Fruit fly (Drosophila melanogaster) whole organism, prepupa: ENCODE data around the gene CG14853.
A peak's percentile ranks its signal among the peaks of the same experiment; 100 is the strongest.

Experiments
- Blimp-1 ChIP-seq: fragments of 200-800 bp; sonication (Bioruptor generic); optimal IDR thresholded peaks from 3 replicates; lab custom pipeline; 2017; ENCODE audit warnings: missing biosample characterization, missing genetic modification characterization, mild to moderate bottlenecking, moderate library complexity, missing genetic modification reagents
- CG10631 ChIP-seq: fragments of 200-800 bp; sonication (Bioruptor generic); optimal IDR thresholded peaks from 2 replicates; lab custom pipeline; 2016; ENCODE audit warnings: missing biosample characterization, missing genetic modification characterization
- CG10669 ChIP-seq: fragments of 200-800 bp; sonication (Bioruptor generic); optimal IDR thresholded peaks from 3 replicates; lab custom pipeline; 2018; ENCODE audit warnings: missing biosample characterization, mild to moderate bottlenecking, missing genetic modification characterization, moderate library complexity
- CG11294 ChIP-seq: fragments of 200-800 bp; sonication (Bioruptor generic); IDR thresholded peaks from 2 replicates; pipeline ENCODE4 v1.3.6; 2022; ENCODE audit warnings: missing biosample characterization, missing genetic modification characterization
- CG11902 ChIP-seq: fragments of 200-800 bp; sonication (Bioruptor generic); optimal IDR thresholded peaks from 3 replicates; lab custom pipeline; 2016; ENCODE audit warnings: missing biosample characterization, missing genetic modification characterization
- CG15336 ChIP-seq: fragments of 200-800 bp; sonication (Bioruptor generic); IDR thresholded peaks from 2 replicates; pipeline ENCODE4 v1.3.6; 2022; ENCODE audit warnings: missing biosample characterization, missing genetic modification characterization
- CG1621 ChIP-seq: fragments of 200-800 bp; sonication (Bioruptor generic); optimal IDR thresholded peaks from 3 replicates; lab custom pipeline; 2018; ENCODE audit warnings: missing biosample characterization, mild to moderate bottlenecking, missing genetic modification characterization
- CG16779 ChIP-seq: fragments of 200-800 bp; sonication (Bioruptor generic); optimal IDR thresholded peaks from 3 replicates; lab custom pipeline; 2017; ENCODE audit warnings: missing biosample characterization, mild to moderate bottlenecking, missing genetic modification characterization
- CG3032 ChIP-seq: fragments of 200-800 bp; optimal IDR thresholded peaks from 2 replicates; lab custom pipeline; 2019; ENCODE audit warnings: missing biosample characterization, mild to moderate bottlenecking, missing genetic modification characterization, moderate library complexity
- CG31627 ChIP-seq: fragments of 200-800 bp; sonication (Bioruptor generic); optimal IDR thresholded peaks from 3 replicates; lab custom pipeline; 2016; ENCODE audit warnings: missing biosample characterization, missing genetic modification characterization
- CG32006 ChIP-seq: fragments of 200-800 bp; sonication (Bioruptor generic); optimal IDR thresholded peaks from 3 replicates; lab custom pipeline; 2017; ENCODE audit warnings: missing biosample characterization, mild to moderate bottlenecking, missing genetic modification characterization
- CG3919 ChIP-seq: fragments of 200-800 bp; sonication (Bioruptor generic); optimal IDR thresholded peaks from 3 replicates; lab custom pipeline; 2016; ENCODE audit warnings: missing biosample characterization, missing genetic modification characterization
- CG4318 ChIP-seq: fragments of 200-800 bp; sonication (Bioruptor generic); optimal IDR thresholded peaks from 3 replicates; lab custom pipeline; 2017; ENCODE audit warnings: missing biosample characterization, mild to moderate bottlenecking, missing genetic modification characterization
- CG6163 ChIP-seq: fragments of 200-800 bp; sonication (Bioruptor generic); IDR thresholded peaks from 3 replicates; pipeline ENCODE4 v1.3.6; 2022; ENCODE audit warnings: missing biosample characterization, missing genetic modification characterization
- CG6276 ChIP-seq: fragments of 200-800 bp; sonication (Bioruptor generic); optimal IDR thresholded peaks from 2 replicates; lab custom pipeline; 2017; ENCODE audit warnings: missing biosample characterization, mild to moderate bottlenecking, missing genetic modification characterization
- CG6792 ChIP-seq: fragments of 200-800 bp; sonication (Bioruptor generic); optimal IDR thresholded peaks from 3 replicates; lab custom pipeline; 2016; ENCODE audit warnings: missing biosample characterization, missing genetic modification characterization
- CG6808 ChIP-seq: fragments of 200-800 bp; sonication (Bioruptor generic); optimal IDR thresholded peaks from 3 replicates; lab custom pipeline; 2017; ENCODE audit warnings: missing biosample characterization, missing genetic modification characterization, mild to moderate bottlenecking, moderate library complexity, missing genetic modification reagents
- CG6854 ChIP-seq: fragments of 200-800 bp; sonication (Bioruptor generic); optimal IDR thresholded peaks from 2 replicates; lab custom pipeline; 2017; ENCODE audit warnings: missing biosample characterization, mild to moderate bottlenecking, missing genetic modification characterization
- CG7368 ChIP-seq: fragments of 200-800 bp; sonication (Bioruptor generic); optimal IDR thresholded peaks from 3 replicates; lab custom pipeline; 2016; ENCODE audit warnings: missing biosample characterization, missing genetic modification characterization
- CG8632 ChIP-seq: fragments of 200-800 bp; sonication (Bioruptor generic); optimal IDR thresholded peaks from 3 replicates; lab custom pipeline; 2016; ENCODE audit warnings: missing biosample characterization, missing genetic modification characterization
- CG9139 ChIP-seq: fragments of 200-800 bp; sonication (Bioruptor generic); optimal IDR thresholded peaks from 3 replicates; lab custom pipeline; 2017; ENCODE audit warnings: missing biosample characterization, mild to moderate bottlenecking, missing genetic modification characterization
- Eip78C ChIP-seq: fragments of 200-800 bp; sonication (Bioruptor generic); peaks from one replicate; lab custom pipeline; 2016; ENCODE audit warnings: missing biosample characterization, missing genetic modification characterization
- Eip93F ChIP-seq: fragments of 200-800 bp; sonication (Bioruptor generic); optimal IDR thresholded peaks from 2 replicates; lab custom pipeline; 2016; ENCODE audit warnings: missing biosample characterization, mild to moderate bottlenecking, missing genetic modification characterization
- Ets21C ChIP-seq: fragments of 200-800 bp; sonication (Bioruptor generic); optimal IDR thresholded peaks from 3 replicates; lab custom pipeline; 2016; ENCODE audit warnings: missing biosample characterization, missing genetic modification characterization
- Ets96B ChIP-seq: fragments of 200-800 bp; optimal IDR thresholded peaks from 2 replicates; lab custom pipeline; 2019; ENCODE audit warnings: missing biosample characterization, mild to moderate bottlenecking, missing genetic modification characterization, moderate library complexity
- Gug ChIP-seq: fragments of 200-800 bp; sonication (Bioruptor generic); IDR thresholded peaks from 2 replicates; pipeline ENCODE4 v1.3.6; 2022; ENCODE audit warnings: missing biosample characterization, missing genetic modification characterization
- Hr38 ChIP-seq: sonication (Bioruptor generic); optimal IDR thresholded peaks from 2 replicates; lab custom pipeline; 2016; ENCODE audit warnings: missing biosample characterization, missing genetic modification characterization
- Hr39 ChIP-seq: fragments of 200-800 bp; sonication (Bioruptor generic); optimal IDR thresholded peaks from 2 replicates; lab custom pipeline; 2016; ENCODE audit warnings: missing biosample characterization, missing genetic modification characterization
- Lpt ChIP-seq: fragments of 200-800 bp; sonication (Bioruptor generic); optimal IDR thresholded peaks from 3 replicates; lab custom pipeline; 2016; ENCODE audit warnings: missing biosample characterization, missing genetic modification characterization
- OdsH ChIP-seq: fragments of 200-800 bp; sonication (Bioruptor generic); optimal IDR thresholded peaks from 3 replicates; lab custom pipeline; 2016; ENCODE audit warnings: missing biosample characterization, missing genetic modification characterization
- Sox102F ChIP-seq: fragments of 200-800 bp; sonication (Bioruptor generic); optimal IDR thresholded peaks from 2 replicates; lab custom pipeline; 2016; ENCODE audit warnings: missing biosample characterization, mild to moderate bottlenecking, missing genetic modification characterization
- Sox14 ChIP-seq: fragments of 200-800 bp; sonication (Bioruptor generic); optimal IDR thresholded peaks from 3 replicates; lab custom pipeline; 2016; ENCODE audit warnings: missing biosample characterization, missing genetic modification characterization
- Sox15 ChIP-seq: fragments of 200-800 bp; sonication (Bioruptor generic); optimal IDR thresholded peaks from 3 replicates; lab custom pipeline; 2016; ENCODE audit warnings: missing biosample characterization, missing genetic modification characterization
- achi ChIP-seq: fragments of 200-800 bp; sonication (Bioruptor generic); optimal IDR thresholded peaks from 3 replicates; lab custom pipeline; 2016; ENCODE audit warnings: missing biosample characterization, missing genetic modification characterization
- acj6 ChIP-seq: fragments of 200-800 bp; sonication (Bioruptor generic); optimal IDR thresholded peaks from 3 replicates; lab custom pipeline; 2016; ENCODE audit warnings: missing biosample characterization, missing genetic modification characterization
- cyc ChIP-seq: fragments of 200-800 bp; sonication (Bioruptor generic); optimal IDR thresholded peaks from 3 replicates; lab custom pipeline; 2016; ENCODE audit warnings: missing biosample characterization, missing genetic modification characterization
- dac ChIP-seq: fragments of 200-800 bp; sonication (Bioruptor generic); optimal IDR thresholded peaks from 2 replicates; lab custom pipeline; 2017; ENCODE audit warnings: missing biosample characterization, mild to moderate bottlenecking, missing genetic modification characterization
- dsx ChIP-seq: fragments of 200-800 bp; optimal IDR thresholded peaks from 3 replicates; lab custom pipeline; 2019; ENCODE audit warnings: missing biosample characterization, mild to moderate bottlenecking, missing genetic modification characterization, moderate library complexity; ENCODE audit not compliant: poor library complexity, severe bottlenecking
- eg ChIP-seq: fragments of 200-800 bp; sonication (Bioruptor generic); IDR thresholded peaks from 3 replicates; pipeline ENCODE4 v1.3.6; 2022; ENCODE audit warnings: missing biosample characterization, missing genetic modification characterization
- esn ChIP-seq: fragments of 200-800 bp; sonication (Bioruptor generic); optimal IDR thresholded peaks from 2 replicates; lab custom pipeline; 2016; ENCODE audit warnings: missing biosample characterization, mild to moderate bottlenecking, missing genetic modification characterization, moderate library complexity
- fd59A ChIP-seq: fragments of 200-800 bp; sonication (Bioruptor generic); optimal IDR thresholded peaks from 2 replicates; lab custom pipeline; 2017; ENCODE audit warnings: missing biosample characterization, mild to moderate bottlenecking, missing genetic modification characterization, missing genetic modification reagents
- fd85E ChIP-seq: fragments of 200-800 bp; sonication (Bioruptor generic); optimal IDR thresholded peaks from 3 replicates; lab custom pipeline; 2016; ENCODE audit warnings: missing biosample characterization, missing genetic modification characterization
- lz ChIP-seq: fragments of 200-800 bp; sonication (Bioruptor generic); optimal IDR thresholded peaks from 3 replicates; lab custom pipeline; 2016; ENCODE audit warnings: missing biosample characterization, missing genetic modification characterization
- net ChIP-seq: fragments of 200-800 bp; sonication (Bioruptor generic); optimal IDR thresholded peaks from 3 replicates; lab custom pipeline; 2016; ENCODE audit warnings: missing biosample characterization, missing genetic modification characterization
- pdm3 ChIP-seq: fragments of 200-800 bp; sonication (Bioruptor generic); optimal IDR thresholded peaks from 3 replicates; lab custom pipeline; 2016; ENCODE audit warnings: missing biosample characterization, missing genetic modification characterization
- salr ChIP-seq, 2 experiments: fragments of 200-800 bp; sonication (Bioruptor generic); optimal IDR thresholded peaks; 3 replicates each; lab custom pipeline; 2016 to 2018; ENCODE audit warnings: missing biosample characterization in 2 of 2, missing genetic modification characterization in 2 of 2, mild to moderate bottlenecking in 1 of 2
- spab ChIP-seq: fragments of 200-800 bp; sonication (Bioruptor generic); optimal IDR thresholded peaks from 2 replicates; lab custom pipeline; 2017; ENCODE audit warnings: missing biosample characterization, mild to moderate bottlenecking, missing genetic modification characterization, missing genetic modification reagents
- ss ChIP-seq, 2 experiments: fragments of 200-800 bp; sonication (Bioruptor generic); optimal IDR thresholded peaks; 2 replicates in 1 of 2; 3 replicates in 1 of 2; lab custom pipeline; 2017 to 2018; ENCODE audit warnings: mild to moderate bottlenecking in 2 of 2, missing biosample characterization in 2 of 2, missing genetic modification characterization in 2 of 2, moderate library complexity in 1 of 2
- svp ChIP-seq: fragments of 200-800 bp; sonication (Bioruptor generic); peaks from one replicate; lab custom pipeline; 2016; ENCODE audit warnings: missing biosample characterization, missing genetic modification characterization
- vri ChIP-seq: fragments of 200-800 bp; sonication (Bioruptor generic); optimal IDR thresholded peaks from 3 replicates; lab custom pipeline; 2016; ENCODE audit warnings: missing biosample characterization, mild to moderate bottlenecking, missing genetic modification characterization

The CG14853 gene

DNA sequence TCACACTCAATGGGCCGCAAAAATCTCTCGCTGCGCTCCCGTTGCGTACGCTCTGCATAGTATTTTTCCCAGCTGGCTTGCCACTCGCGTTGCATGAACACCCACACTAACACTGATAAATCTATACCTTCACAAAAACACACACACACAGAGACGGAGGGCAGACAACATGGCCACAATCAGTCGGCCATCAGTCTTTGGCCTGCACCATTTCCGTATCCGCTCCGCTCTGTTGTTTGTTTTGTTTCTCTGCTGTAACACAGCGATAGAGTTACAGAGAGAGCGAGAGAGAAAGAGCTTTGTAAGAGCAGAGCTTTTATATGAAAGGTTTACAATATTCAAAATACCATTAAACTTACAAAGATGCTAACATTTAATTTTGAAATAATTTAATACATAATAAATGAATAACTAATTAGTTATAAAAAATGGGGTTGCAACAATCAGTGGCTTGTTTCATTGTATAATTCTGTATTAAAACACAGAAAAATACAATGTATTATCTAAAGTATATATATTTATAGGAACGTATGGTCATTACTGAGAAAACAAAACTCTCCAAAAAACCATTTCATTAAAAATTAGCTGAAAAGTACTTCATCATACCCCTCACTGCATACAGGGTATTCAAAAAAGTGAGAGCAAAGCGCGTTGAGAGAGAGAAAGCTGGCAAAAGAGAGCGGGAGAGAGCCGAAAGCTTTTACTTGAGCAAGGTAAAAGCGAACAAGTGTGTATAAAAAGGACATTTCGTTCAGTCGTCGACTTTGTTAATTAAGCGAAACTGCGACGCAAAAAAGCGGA lies at the start of gene CG14853:
Gene CG14853 (plus strand): TSS at position 751 of the 801 bp plus-strand sequence.
- peak; percentile 9 for TF ChIP-seq CG6808 (GFP tag; lab: Kevin White, UChicago)
- TF ChIP-seq Eip78C (GFP tag; lab: Kevin White, UChicago), result peak; percentile 79
- TF ChIP-seq cyc (GFP tag; lab: Kevin White, UChicago), result no peak
- no peak for TF ChIP-seq CG6854 (GFP tag; lab: Kevin White, UChicago)
- TF ChIP-seq CG6163, result peak; percentile 36; the same call in 2 of the 3 replicates
- peak; percentile 37 for TF ChIP-seq CG4318 (GFP tag; lab: Kevin White, UChicago)
- no peak for TF ChIP-seq Gug (GFP tag; lab: Robert Waterston, UW)
- peak; percentile 19 for TF ChIP-seq Sox102F (GFP tag; lab: Kevin White, UChicago)
- peak; percentile 74 for TF ChIP-seq CG15336 (GFP tag; lab: Robert Waterston, UW)
- TF ChIP-seq CG7368 (GFP tag; lab: Kevin White, UChicago), result no peak
- peak; percentile 50 for TF ChIP-seq svp
- TF ChIP-seq CG8632 (GFP tag; lab: Kevin White, UChicago), result peak; percentile 47
- no peak for TF ChIP-seq Hr38
- TF ChIP-seq CG10669, result peak; percentile 3
- no peak for TF ChIP-seq Eip93F (GFP tag; lab: Kevin White, UChicago)
- no peak for TF ChIP-seq Sox14
- peak; percentile 67 for TF ChIP-seq Ets96B (tag; lab: Kevin White, UChicago)
- TF ChIP-seq CG11294 (GFP tag; lab: Robert Waterston, UW), result peak; percentile 35; the same call in 1 of the 2 replicates
- TF ChIP-seq Sox15 (GFP tag; lab: Kevin White, UChicago), result peak; percentile 46
- peak; percentile 21 for TF ChIP-seq CG3919 (GFP tag; lab: Kevin White, UChicago)
- TF ChIP-seq OdsH (GFP tag; lab: Kevin White, UChicago), result peak; percentile 73
- TF ChIP-seq spab, result no peak
- no peak for TF ChIP-seq Ets21C (GFP tag; lab: Kevin White, UChicago)
- TF ChIP-seq dac (GFP tag; lab: Kevin White, UChicago), result no peak
- peak; percentile 51 for TF ChIP-seq esn (GFP tag; lab: Kevin White, UChicago)
- TF ChIP-seq CG11902 (GFP tag; lab: Kevin White, UChicago), result no peak
- TF ChIP-seq Lpt (GFP tag; lab: Kevin White, UChicago), result no peak
- TF ChIP-seq CG31627 (GFP tag; lab: Kevin White, UChicago), result peak; percentile 16
- TF ChIP-seq achi, result peak; percentile 71
- peak; percentile 54 for TF ChIP-seq CG3032 (tag; lab: Kevin White, UChicago)
- peak; percentile 27 for TF ChIP-seq dsx (GFP tag; lab: Kevin White, UChicago)
- peak; percentile 31 for TF ChIP-seq CG6276 (GFP tag; lab: Kevin White, UChicago)
- TF ChIP-seq acj6 (GFP tag; lab: Kevin White, UChicago), result peak; percentile 59
- peak in 1 of 2 experiments; percentile 60 for TF ChIP-seq ss (GFP tag; optimal IDR thresholded peaks at IDR 0.05; lab: Kevin White, UChicago)
- peak; percentile 20 for TF ChIP-seq fd59A (GFP tag; lab: Kevin White, UChicago)
- peak; percentile 5 to 53 for TF ChIP-seq salr (GFP tag; optimal IDR thresholded peaks at IDR 0.05; lab: Kevin White, UChicago)
- TF ChIP-seq CG1621 (tag; lab: Kevin White, UChicago), result no peak
- TF ChIP-seq vri (GFP tag; lab: Kevin White, UChicago), result peak; percentile 42
- peak; percentile 51; the same call in 1 of the 3 replicates for TF ChIP-seq eg
- peak; percentile 17 for TF ChIP-seq CG6792 (GFP tag; lab: Kevin White, UChicago)
- TF ChIP-seq Blimp-1 (GFP tag; lab: Kevin White, UChicago), result no peak
- TF ChIP-seq CG9139 (GFP tag; lab: Kevin White, UChicago), result peak; percentile 48
- no peak for TF ChIP-seq fd85E (GFP tag; lab: Kevin White, UChicago)
- TF ChIP-seq CG10631 (GFP tag; lab: Kevin White, UChicago), result peak; percentile 39
- peak; percentile 18 for TF ChIP-seq Hr39 (GFP tag; lab: Kevin White, UChicago)
- peak; percentile 65 for TF ChIP-seq net (GFP tag; lab: Kevin White, UChicago)
- TF ChIP-seq pdm3, result peak; percentile 33
- TF ChIP-seq CG16779, result peak; percentile 3
- no peak for TF ChIP-seq lz (GFP tag; lab: Kevin White, UChicago)
- TF ChIP-seq CG32006, result peak; percentile 78
